Fruit fly (Drosophila melanogaster): ENCODE data around the gene Mrm2.

The Mrm2 gene

dm6 chr3R:19859370-19860033 lies 1.9 kb upstream of the Mrm2 start:
- TF ChIP-seq CG11617 (GFP tag; optimal IDR thresholded peaks at IDR 0.05) (peak; percentile 62), CG7101 (tag; optimal IDR thresholded peaks at IDR 0.05) (no peak), CG12768 (GFP tag; optimal IDR thresholded peaks at IDR 0.05) (peak; percentile 94), CG7045 (GFP tag; optimal IDR thresholded peaks at IDR 0.05) (peak; percentile 54), cnc (optimal IDR thresholded peaks at IDR 0.05) (no peak), Crg-1 (GFP tag; optimal IDR thresholded peaks at IDR 0.05) (no peak), kay (GFP tag; ENCODE audit: borderline replicate concordance) (no peak), pad (GFP tag; optimal IDR thresholded peaks at IDR 0.05) (peak; percentile 7), Clk (GFP tag; optimal IDR thresholded peaks at IDR 0.05) (no peak), CG33017 (tag; optimal IDR thresholded peaks at IDR 0.05) (no peak), CG5204 (GFP tag; optimal IDR thresholded peaks at IDR 0.05) (no peak), tj (GFP tag; optimal IDR thresholded peaks at IDR 0.05) (no peak), Mnt (GFP tag; optimal IDR thresholded peaks at IDR 0.05) (peak; percentile 52), toe (GFP tag; optimal IDR thresholded peaks at IDR 0.05) (peak; percentile 42), CG14711 (tag; optimal IDR thresholded peaks at IDR 0.05) (no peak), cic (GFP tag; optimal IDR thresholded peaks at IDR 0.05) (peak; percentile 91), Hr96 (GFP tag; optimal IDR thresholded peaks at IDR 0.05) (peak; percentile 55), bab1 (GFP tag; optimal IDR thresholded peaks at IDR 0.05) (no peak), ovo (GFP tag; optimal IDR thresholded peaks at IDR 0.05) (peak; percentile 14), CG1620 (GFP tag; optimal IDR thresholded peaks at IDR 0.05) (peak; percentile 16)

dm6 chr3R:19863979-19864775 lies 2.8 kb downstream of the Mrm2 start, which contains the start of the genes CG4572 and CG4686:
CG4572 (minus strand) TSS chr3R:19864393.
CG4686 (plus strand) TSS chr3R:19864496.
- TF ChIP-seq Crg-1 (GFP tag; optimal IDR thresholded peaks at IDR 0.05): peak; percentile 82
- TF ChIP-seq CG11617 (GFP tag; optimal IDR thresholded peaks at IDR 0.05): peak; percentile 87
- TF ChIP-seq CG12768 (GFP tag; optimal IDR thresholded peaks at IDR 0.05): peak; percentile 78
- peak; percentile 77 for TF ChIP-seq CG7101 (tag; optimal IDR thresholded peaks at IDR 0.05)
- TF ChIP-seq CG14711 (tag; optimal IDR thresholded peaks at IDR 0.05): peak; percentile 97
- peak; percentile 55 for TF ChIP-seq Mnt (GFP tag; optimal IDR thresholded peaks at IDR 0.05)
- TF ChIP-seq ovo (GFP tag; optimal IDR thresholded peaks at IDR 0.05): peak; percentile 64
- TF ChIP-seq CG5204 (GFP tag; optimal IDR thresholded peaks at IDR 0.05): peak; percentile 90
- peak; percentile 72 for TF ChIP-seq CG33017 (tag; optimal IDR thresholded peaks at IDR 0.05)
- TF ChIP-seq cic (GFP tag; optimal IDR thresholded peaks at IDR 0.05): peak; percentile 75
- TF ChIP-seq CG7045 (GFP tag; optimal IDR thresholded peaks at IDR 0.05): peak; percentile 88
- TF ChIP-seq Clk (GFP tag; optimal IDR thresholded peaks at IDR 0.05): peak; percentile 65
- TF ChIP-seq CG1620 (GFP tag; optimal IDR thresholded peaks at IDR 0.05): peak; percentile 73
- peak; percentile 84 to 96 for TF ChIP-seq cnc (optimal IDR thresholded peaks at IDR 0.05)
- TF ChIP-seq tj (GFP tag; optimal IDR thresholded peaks at IDR 0.05): peak; percentile 99
- no peak for TF ChIP-seq kay (GFP tag; ENCODE audit: borderline replicate concordance)
- TF ChIP-seq bab1 (GFP tag; optimal IDR thresholded peaks at IDR 0.05): peak; percentile 82
- peak; percentile 69 for TF ChIP-seq pad (GFP tag; optimal IDR thresholded peaks at IDR 0.05)
- peak; percentile 91 for TF ChIP-seq Hr96 (GFP tag; optimal IDR thresholded peaks at IDR 0.05)
- TF ChIP-seq toe (GFP tag; optimal IDR thresholded peaks at IDR 0.05): peak; percentile 77

dm6 chr3R:19873102-19873737 lies 11.8 kb downstream of the Mrm2 start:
- TF ChIP-seq cnc (optimal IDR thresholded peaks at IDR 0.05) (no peak), Mnt (GFP tag; optimal IDR thresholded peaks at IDR 0.05) (peak; percentile 2), cic (GFP tag; optimal IDR thresholded peaks at IDR 0.05) (peak; percentile 90), Crg-1 (GFP tag; optimal IDR thresholded peaks at IDR 0.05) (peak; percentile 8)

- TF ChIP-seq ovo (GFP tag; optimal IDR thresholded peaks at IDR 0.05): no peak
- no peak for TF ChIP-seq bab1 (GFP tag; optimal IDR thresholded peaks at IDR 0.05)
- TF ChIP-seq CG5204 (GFP tag; optimal IDR thresholded peaks at IDR 0.05): no peak
- no peak for TF ChIP-seq Mnt (GFP tag; optimal IDR thresholded peaks at IDR 0.05)
- no peak for TF ChIP-seq tj (GFP tag; optimal IDR thresholded peaks at IDR 0.05)
- TF ChIP-seq CG7045 (GFP tag; optimal IDR thresholded peaks at IDR 0.05): no peak
- no peak for TF ChIP-seq CG33017 (tag; optimal IDR thresholded peaks at IDR 0.05)
- TF ChIP-seq CG14711 (tag; optimal IDR thresholded peaks at IDR 0.05): no peak
- no peak for TF ChIP-seq kay (GFP tag; ENCODE audit: borderline replicate concordance)
- TF ChIP-seq Hr96 (GFP tag; optimal IDR thresholded peaks at IDR 0.05): peak; percentile 30
- TF ChIP-seq Crg-1 (GFP tag; optimal IDR thresholded peaks at IDR 0.05): no peak
- TF ChIP-seq cic (GFP tag; optimal IDR thresholded peaks at IDR 0.05): peak; percentile 61
- no peak for TF ChIP-seq CG1620 (GFP tag; optimal IDR thresholded peaks at IDR 0.05)
- peak; percentile 42 for TF ChIP-seq pad (GFP tag; optimal IDR thresholded peaks at IDR 0.05)
- no peak for TF ChIP-seq toe (GFP tag; optimal IDR thresholded peaks at IDR 0.05)
- no peak for TF ChIP-seq CG11617 (GFP tag; optimal IDR thresholded peaks at IDR 0.05)
- TF ChIP-seq CG7101 (tag; optimal IDR thresholded peaks at IDR 0.05): no peak
- TF ChIP-seq Clk (GFP tag; optimal IDR thresholded peaks at IDR 0.05): no peak
- TF ChIP-seq cnc (optimal IDR thresholded peaks at IDR 0.05): no peak
- TF ChIP-seq CG12768 (GFP tag; optimal IDR thresholded peaks at IDR 0.05): peak; percentile 56
Measured at dm6 chr3R:19875118-19875887, 13.9 kb downstream of the Mrm2 start, which contains the start of gene Mrp5. Mrp5 (minus strand) TSS chr3R:19875678.

Data from whole organism, adult.